Worm (Caenorhabditis elegans): ENCODE data around the gene dod-24.

DNA sequence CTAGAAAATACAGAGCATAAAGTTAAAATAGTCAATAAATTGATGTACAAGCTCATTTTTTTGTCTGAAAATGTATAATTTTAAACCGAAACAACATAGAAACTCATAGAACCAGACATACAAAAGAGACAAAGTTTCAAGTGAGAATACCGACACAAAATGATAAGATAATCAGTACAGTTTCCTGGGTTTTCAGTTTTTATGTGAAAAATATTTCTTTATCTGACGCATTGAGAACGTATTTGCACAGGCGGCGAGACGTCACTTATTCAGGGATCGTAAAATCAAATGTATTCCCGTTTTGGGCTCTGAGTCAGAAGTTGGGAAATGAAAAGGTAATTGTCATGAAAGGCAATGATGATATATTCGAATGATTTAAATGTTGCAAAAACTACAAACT is 50.7 kb downstream of the dod-24 start, which contains the start of gene K08D8.6:
- no peak for TF ChIP-seq him-1 (tag; optimal IDR thresholded peaks at IDR 0.05)
- no peak for TF ChIP-seq dao-5 (tag; optimal IDR thresholded peaks at IDR 0.05)
